Worm (Caenorhabditis elegans): Measurements from ENCODE around the gene C23F12.4.

- no peak for TF ChIP-seq ztf-28 (GFP tag; IDR thresholded peaks at IDR 0.05)
- TF ChIP-seq ekl-4 (GFP tag; IDR thresholded peaks at IDR 0.05), result no peak
These were observed 16.6 kb downstream of the C23F12.4 start for ce11 chrX:9403622-9404255.

Measured in whole organism, young adult.